Worm (Caenorhabditis elegans) whole organism, L4/young adult: Measurements from ENCODE around the gene E02H4.6.

Source experiments
- W03F9.2 ChIP-seq: fragments of 150-350 bp; optimal IDR thresholded peaks from 2 replicates; lab custom pipeline; 2014; ENCODE audit warnings: missing biosample characterization, missing genetic modification characterization
- dao-5 ChIP-seq: sonication (generic microtip); optimal IDR thresholded peaks from 2 replicates; lab custom pipeline; 2016; ENCODE audit warnings: missing genotype, missing genetic modification characterization, moderate library complexity, missing compliant biosample characterization
- him-1 ChIP-seq: sonication (generic microtip); optimal IDR thresholded peaks from 2 replicates; lab custom pipeline; 2016; ENCODE audit warnings: missing genotype, missing genetic modification reagents, missing genetic modification characterization, missing compliant biosample characterization

ce11 chrX:14240205-14240604, 11.7 kb downstream of the E02H4.6 start:
- TF ChIP-seq W03F9.2 (tag; lab: Kevin White, UChicago): no peak
- no peak for TF ChIP-seq him-1 (tag; lab: Kevin White, UChicago)
- no peak for TF ChIP-seq dao-5 (tag; lab: Kevin White, UChicago)
